Worm (Caenorhabditis elegans) whole organism, L4 larva: ENCODE measurements around the gene T03F6.4.
"Not testable (repeated sequence)": the region's sequence is repeated elsewhere in the genome, so short reads cannot be mapped to it uniquely, and the experiment has no call there.

ENCODE experiments used
- D1046.2 ChIP-seq: fragments of 200-800 bp; sonication (Bioruptor generic); IDR thresholded peaks from 2 replicates; pipeline ENCODE4 v1.3.6; 2022; ENCODE audit warnings: missing genetic modification characterization, missing compliant biosample characterization
- F26F4.8 ChIP-seq: fragments of 200-800 bp; sonication (Bioruptor generic); conservative IDR thresholded peaks from 2 replicates; pipeline ENCODE4 v1.3.6; 2022; ENCODE audit warnings: missing genetic modification characterization, missing compliant biosample characterization
- F37D6.2 ChIP-seq: sonication (generic microtip); optimal IDR thresholded peaks from 2 replicates; lab custom pipeline; 2016; ENCODE audit warnings: mild to moderate bottlenecking, missing genetic modification characterization, missing compliant biosample characterization
- T20F7.1 ChIP-seq: fragments of 200-800 bp; sonication (Bioruptor generic); optimal IDR thresholded peaks from 2 replicates; lab custom pipeline; 2018; ENCODE audit warnings: mild to moderate bottlenecking, missing genetic modification characterization, missing compliant biosample characterization
- T26A8.4 ChIP-seq: fragments of 200-800 bp; sonication (Bioruptor generic); IDR thresholded peaks from 2 replicates; pipeline ENCODE4 v1.3.6; 2022; ENCODE audit warnings: missing genetic modification characterization, missing compliant biosample characterization
- Y105C5A.15 ChIP-seq: fragments of 200-800 bp; sonication (Bioruptor generic); IDR thresholded peaks from 2 replicates; pipeline ENCODE4 v1.3.6; 2022; ENCODE audit warnings: missing genetic modification characterization, missing compliant biosample characterization
- ZK546.5 ChIP-seq, 2 experiments: sonication (generic microtip); optimal IDR thresholded peaks; 2 replicates each; lab custom pipeline; 2017; ENCODE audit warnings: missing biosample characterization in 2 of 2, missing genetic modification characterization in 2 of 2
- aly-2 ChIP-seq: sonication (generic microtip); optimal IDR thresholded peaks from 2 replicates; lab custom pipeline; 2018; ENCODE audit warnings: missing biosample characterization, missing genetic modification characterization
- dmd-6 ChIP-seq: fragments of 200-800 bp; sonication (Bioruptor generic); IDR thresholded peaks from 2 replicates; pipeline ENCODE4 v1.3.6; 2022; ENCODE audit warnings: missing genetic modification reagents, missing genetic modification characterization, missing compliant biosample characterization
- dmd-9 ChIP-seq: fragments of 200-800 bp; sonication (Bioruptor generic); IDR thresholded peaks from 2 replicates; pipeline ENCODE4 v1.3.6; 2022; ENCODE audit warnings: missing genetic modification reagents, missing genetic modification characterization, missing compliant biosample characterization
- dve-1 ChIP-seq: sonication (generic microtip); optimal IDR thresholded peaks from 2 replicates; lab custom pipeline; 2017; ENCODE audit warnings: antibody characterized with exemption, mild to moderate bottlenecking, missing genetic modification characterization, missing compliant biosample characterization; ENCODE audit not compliant: insufficient read depth
- egl-43 ChIP-seq: fragments of 200-800 bp; sonication (Bioruptor generic); IDR thresholded peaks from 2 replicates; pipeline ENCODE4 v1.3.6; 2022; ENCODE audit warnings: missing genetic modification reagents, missing genetic modification characterization, missing compliant biosample characterization
- fos-1 ChIP-seq: fragments of 150-350 bp; optimal IDR thresholded peaks from 2 replicates; lab custom pipeline; 2014; ENCODE audit warnings: missing biosample characterization, missing genetic modification characterization
- hmg-1.1 ChIP-seq: fragments of 200-800 bp; sonication (Bioruptor generic); IDR thresholded peaks from 2 replicates; pipeline ENCODE4 v1.3.6; 2022; ENCODE audit warnings: missing genetic modification reagents, missing genetic modification characterization, missing compliant biosample characterization
- lir-3 ChIP-seq: sonication (generic microtip); optimal IDR thresholded peaks from 2 replicates; lab custom pipeline; 2016; ENCODE audit warnings: mild to moderate bottlenecking, missing genetic modification characterization, missing compliant biosample characterization
- lsy-2 ChIP-seq, 2 experiments: fragments of 150-350 bp in 1 of 2; sonication (generic microtip) in 1 of 2; optimal IDR thresholded peaks; 2 replicates each; lab custom pipeline; 2014 to 2017; ENCODE audit warnings: missing biosample characterization in 2 of 2, missing genetic modification characterization in 2 of 2
- madf-5 ChIP-seq, 2 experiments: fragments of 200-800 bp; sonication (Bioruptor generic); IDR thresholded peaks; 2 replicates each; pipeline ENCODE4 v1.3.6; 2022; ENCODE audit warnings: missing compliant biosample characterization in 2 of 2, missing genetic modification characterization in 2 of 2
- mdt-29 ChIP-seq: fragments of 200-800 bp; sonication (Bioruptor generic); IDR thresholded peaks from 2 replicates; pipeline ENCODE4 v1.3.6; 2022; ENCODE audit warnings: missing genetic modification reagents, missing genetic modification characterization, missing compliant biosample characterization
- mep-1 ChIP-seq: fragments of 150-350 bp; sonication (generic microtip); optimal IDR thresholded peaks from 3 replicates; lab custom pipeline; 2014; ENCODE audit warnings: missing biosample characterization, missing genetic modification characterization
- mes-2 ChIP-seq: sonication (generic microtip); optimal IDR thresholded peaks from 2 replicates; lab custom pipeline; 2016; ENCODE audit warnings: missing genotype, mild to moderate bottlenecking, missing genetic modification characterization, missing compliant biosample characterization; ENCODE audit not compliant: poor library complexity, severe bottlenecking
- nhr-10 ChIP-seq: fragments of 150-350 bp; optimal IDR thresholded peaks from 2 replicates; lab custom pipeline; 2014; ENCODE audit warnings: missing biosample characterization, missing genetic modification characterization
- nhr-111 ChIP-seq: fragments of 200-800 bp; sonication (Bioruptor generic); optimal IDR thresholded peaks from 2 replicates; lab custom pipeline; 2018; ENCODE audit warnings: mild to moderate bottlenecking, missing genetic modification characterization, missing compliant biosample characterization
- nhr-237 ChIP-seq: sonication (generic microtip); optimal IDR thresholded peaks from 2 replicates; lab custom pipeline; 2017; ENCODE audit warnings: missing biosample characterization, missing genetic modification characterization
- nhr-76 ChIP-seq: fragments of 150-350 bp; optimal IDR thresholded peaks from 2 replicates; lab custom pipeline; 2014; ENCODE audit warnings: missing biosample characterization, missing genetic modification characterization
- pha-4 ChIP-seq, 2 experiments: fragments of 150-350 bp in 1 of 2; fragments of 200-800 bp in 1 of 2; sonication (Bioruptor generic) in 1 of 2; IDR thresholded peaks in 1 of 2; optimal IDR thresholded peaks in 1 of 2; 2 replicates each; pipeline versions ENCODE4 v1.3.6 to Lab custom; 2014 to 2022; ENCODE audit warnings: missing genetic modification characterization in 2 of 2, missing genetic modification reagents in 2 of 2, missing biosample characterization in 1 of 2, missing compliant biosample characterization in 1 of 2
- saeg-2 ChIP-seq: fragments of 200-800 bp; sonication (Bioruptor generic); IDR thresholded peaks from 2 replicates; pipeline ENCODE4 v1.3.6; 2022; ENCODE audit warnings: missing genetic modification reagents, missing genetic modification characterization, missing compliant biosample characterization
- sdz-12 ChIP-seq: fragments of 200-800 bp; sonication (Bioruptor generic); optimal IDR thresholded peaks from 2 replicates; lab custom pipeline; 2018; ENCODE audit warnings: mild to moderate bottlenecking, missing genetic modification characterization, missing compliant biosample characterization
- spr-1 ChIP-seq: sonication (generic microtip); optimal IDR thresholded peaks from 2 replicates; lab custom pipeline; 2016; ENCODE audit warnings: mild to moderate bottlenecking, missing genetic modification characterization, missing compliant biosample characterization
- spr-3 ChIP-seq: fragments of 200-800 bp; sonication (Bioruptor generic); optimal IDR thresholded peaks from 2 replicates; lab custom pipeline; 2018; ENCODE audit warnings: mild to moderate bottlenecking, missing genetic modification characterization, missing compliant biosample characterization
- unc-130 ChIP-seq: sonication (generic microtip); optimal IDR thresholded peaks from 2 replicates; lab custom pipeline; 2016; ENCODE audit warnings: missing genetic modification reagents, missing genetic modification characterization, missing compliant biosample characterization
- unc-62 ChIP-seq, 3 experiments: fragments of 150-350 bp in 1 of 3; sonication (generic microtip); optimal IDR thresholded peaks in 2 of 3; peaks in 1 of 3; 1 replicate in 1 of 3; 2 replicates in 2 of 3; lab custom pipeline; 2014 to 2017; ENCODE audit warnings: missing biosample characterization in 3 of 3, missing genetic modification characterization in 3 of 3, missing genetic modification reagents in 3 of 3, missing genotype in 1 of 3
- zip-11 ChIP-seq: fragments of 200-800 bp; sonication (Bioruptor generic); IDR thresholded peaks from 2 replicates; pipeline ENCODE4 v1.3.6; 2022; ENCODE audit warnings: missing genetic modification characterization, missing compliant biosample characterization
- ztf-11 ChIP-seq: fragments of 150-350 bp; optimal IDR thresholded peaks from 2 replicates; lab custom pipeline; 2014; ENCODE audit warnings: missing biosample characterization, missing genetic modification characterization
- ztf-7 ChIP-seq: fragments of 150-350 bp; optimal IDR thresholded peaks from 2 replicates; lab custom pipeline; 2014; ENCODE audit warnings: missing biosample characterization, missing genetic modification characterization

The T03F6.4 gene

DNA sequence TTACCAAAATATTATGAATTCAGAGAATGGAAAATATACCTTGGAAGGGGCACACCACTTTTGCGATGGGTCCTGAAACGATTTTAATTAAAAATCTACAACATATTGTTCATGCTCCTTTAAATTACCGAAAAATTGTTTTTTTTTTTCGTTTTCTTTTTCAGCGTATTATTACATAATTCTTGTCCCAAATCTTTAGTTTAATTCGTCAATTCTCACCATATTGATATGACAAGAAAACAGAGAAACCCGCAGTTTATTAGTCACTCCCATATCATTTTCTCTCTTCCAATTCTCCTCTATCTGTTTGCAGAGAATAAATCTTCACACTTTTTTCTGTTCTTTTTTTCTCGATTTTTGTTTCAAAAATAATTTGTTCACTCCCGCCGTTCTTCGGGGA is 9.3 kb downstream of the T03F6.4 start, which contains the start of gene F11F1.1:
Gene F11F1.1, plus strand, starts transcription at position 301 of the 400 bp plus-strand sequence.
- TF ChIP-seq unc-62 (GFP tag; optimal IDR thresholded peaks at IDR 0.05 in 1 of 2; lab: Kevin White, UChicago) (no peak), unc-62 (tag; optimal IDR thresholded peaks at IDR 0.05; lab: Kevin White, UChicago) (no peak), egl-43 (GFP tag; lab: Robert Waterston, UW) (no peak), D1046.2 (GFP tag; lab: Robert Waterston, UW) (no peak), nhr-111 (GFP tag; lab: Kevin White, UChicago) (no peak), pha-4 (GFP tag; IDR thresholded peaks at IDR 0.05; lab: Robert Waterston, UW) (no peak), pha-4 (tag; optimal IDR thresholded peaks at IDR 0.05; lab: Kevin White, UChicago) (no peak), ZK546.5 (tag; optimal IDR thresholded peaks at IDR 0.05; lab: Kevin White, UChicago) (no peak), lir-3 (tag; lab: Kevin White, UChicago) (no peak), fos-1 (tag; lab: Kevin White, UChicago) (no peak), dmd-9 (GFP tag; lab: Robert Waterston, UW) (no peak), mep-1 (tag; lab: Kevin White, UChicago) (no peak), dve-1 (tag; lab: Kevin White, UChicago) (no peak)

DNA sequence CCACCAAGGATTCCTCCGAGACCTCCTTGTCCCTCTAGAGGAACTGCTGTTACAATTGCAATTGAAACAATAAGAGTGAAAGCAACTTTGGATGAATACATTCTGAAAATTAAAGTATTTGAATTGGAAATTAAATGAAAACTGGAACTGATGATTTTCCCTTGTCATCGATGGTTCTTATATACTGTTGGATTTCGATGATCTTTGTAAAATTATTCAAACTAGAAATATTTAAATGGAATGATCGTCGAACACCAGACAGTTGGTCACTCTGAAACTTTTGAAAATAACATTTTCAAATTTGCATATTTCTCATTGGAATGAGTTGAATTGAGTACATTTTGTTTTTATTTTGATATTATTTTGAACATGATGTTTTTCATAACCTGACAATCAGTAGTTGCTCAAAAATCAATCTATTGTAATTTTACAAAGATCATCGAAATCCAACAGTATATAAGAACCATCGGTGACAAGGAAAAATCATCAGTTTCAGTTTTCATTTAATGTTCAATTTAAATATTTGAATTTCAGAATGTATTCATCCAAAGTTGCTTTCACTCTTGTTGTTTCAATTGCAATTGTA is 15.8 kb downstream of the T03F6.4 start, which contains the start of the genes srlf-9 and srlf-10:
Gene srlf-9, minus strand, starts transcription at position 101 of the 586 bp plus-strand sequence.
Gene srlf-10, plus strand, starts transcription at position 536 of the 586 bp plus-strand sequence.
- TF ChIP-seq aly-2 (tag; lab: Kevin White, UChicago); zip-11 (GFP tag; lab: Robert Waterston, UW); nhr-10: not testable (repeated sequence)

DNA sequence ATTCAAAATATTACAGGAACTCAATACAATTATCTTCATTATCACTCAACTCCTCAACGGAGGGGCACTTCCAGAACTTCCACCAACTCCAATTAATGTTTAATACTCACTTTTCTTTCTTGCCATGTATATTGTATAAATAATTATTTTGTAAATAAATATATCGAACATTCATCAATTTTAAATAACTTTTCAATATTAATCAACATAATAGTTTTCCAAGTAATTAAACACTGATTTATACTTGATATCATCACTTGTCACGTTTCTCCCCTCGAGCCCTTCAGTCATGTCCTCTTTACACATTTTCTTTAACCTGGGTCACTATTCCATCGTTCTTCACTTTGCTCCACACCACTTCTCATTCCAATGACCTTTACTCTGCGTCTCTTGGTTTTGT is 17.0 kb downstream of the T03F6.4 start, which contains the start of gene mig-18:
Gene mig-18, plus strand, starts transcription at position 301 of the 400 bp plus-strand sequence.
- TF ChIP-seq unc-130, result no peak
- no peak for TF ChIP-seq ztf-7 (tag; lab: Kevin White, UChicago)
- TF ChIP-seq nhr-76 (tag; lab: Kevin White, UChicago), result no peak
- no peak for TF ChIP-seq dmd-6 (GFP tag; lab: Robert Waterston, UW)

DNA sequence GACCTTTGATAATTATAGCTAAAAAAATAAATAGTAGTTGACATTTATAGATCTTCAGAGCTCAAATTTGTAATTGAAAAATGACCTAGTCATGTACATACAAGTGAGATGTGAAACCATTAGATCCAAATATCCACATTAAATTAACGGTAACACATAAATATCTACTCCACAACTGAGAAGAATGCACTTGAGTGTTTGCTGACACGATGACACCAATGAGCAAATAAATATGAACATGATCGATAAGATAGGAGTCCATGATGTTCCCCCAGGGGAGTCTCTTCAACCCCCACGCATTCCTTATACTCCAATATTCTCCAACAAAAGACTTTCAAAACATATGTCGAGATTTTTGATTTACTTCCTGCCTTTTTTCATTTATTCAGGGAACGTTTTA is 18.5 kb downstream of the T03F6.4 start, which contains the start of gene ttr-52:
Gene ttr-52, plus strand, starts transcription at position 301 of the 400 bp plus-strand sequence.
- TF ChIP-seq spr-1 (no peak), lsy-2 (tag; optimal IDR thresholded peaks at IDR 0.05; lab: Kevin White, UChicago) (no peak), T20F7.1 (GFP tag; lab: Kevin White, UChicago) (no peak), saeg-2 (GFP tag; lab: Robert Waterston, UW) (no peak), hmg-1.1 (GFP tag; lab: Robert Waterston, UW) (no peak), ztf-11 (no peak), pha-4 (GFP tag; IDR thresholded peaks at IDR 0.05; lab: Robert Waterston, UW) (no peak), pha-4 (tag; optimal IDR thresholded peaks at IDR 0.05; lab: Kevin White, UChicago) (no peak), nhr-237 (no peak), T26A8.4 (GFP tag; lab: Robert Waterston, UW) (no peak), mdt-29 (GFP tag; lab: Robert Waterston, UW) (no peak), madf-5 (GFP tag; IDR thresholded peaks at IDR 0.05; lab: Robert Waterston, UW) (no peak), F37D6.2 (no peak), sdz-12 (GFP tag; lab: Kevin White, UChicago) (no peak), spr-3 (GFP tag; lab: Kevin White, UChicago) (no peak), egl-43 (GFP tag; lab: Robert Waterston, UW) (no peak), Y105C5A.15 (GFP tag; lab: Robert Waterston, UW) (no peak), F26F4.8 (GFP tag; lab: Robert Waterston, UW) (no peak), mes-2 (no peak)
- TF ChIP-seq, all 104 proteins: peak for 0
